Worm (Caenorhabditis elegans): ENCODE data around the gene Y37H2A.18.
A peak's percentile ranks its signal among the peaks of the same experiment; 100 is the strongest.

Gene Y37H2A.18

DNA sequence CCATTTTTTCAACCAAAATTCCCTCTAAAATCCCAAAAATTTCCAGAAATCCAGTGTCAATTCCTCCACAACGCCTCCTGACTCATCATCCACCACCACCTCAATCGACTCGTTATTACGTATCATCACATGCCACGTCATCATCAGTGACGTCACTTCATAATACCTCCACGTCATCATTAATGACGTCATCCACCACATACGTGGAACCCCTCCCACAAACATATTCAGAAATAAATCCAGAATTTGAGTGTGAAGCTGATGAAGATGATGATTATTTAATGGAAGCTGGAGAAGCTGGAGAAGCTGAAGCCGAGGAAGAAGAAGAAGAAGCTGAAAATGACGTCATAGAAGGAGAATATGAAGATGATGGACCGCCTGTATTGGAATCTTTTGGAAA is 39.1 kb downstream of the Y37H2A.18 start:
- TF ChIP-seq jun-1 (tag; optimal IDR thresholded peaks at IDR 0.05), result no peak
- TF ChIP-seq unc-39 (tag; optimal IDR thresholded peaks at IDR 0.05), result no peak
- TF ChIP-seq hif-1 (tag; optimal IDR thresholded peaks at IDR 0.05), result no peak
- TF ChIP-seq nhr-77 (tag; optimal IDR thresholded peaks at IDR 0.05), result no peak
- TF ChIP-seq dmd-6 (GFP tag; IDR thresholded peaks at IDR 0.05), result no peak
- TF ChIP-seq ceh-44 (GFP tag; IDR thresholded peaks at IDR 0.05), result no peak

DNA sequence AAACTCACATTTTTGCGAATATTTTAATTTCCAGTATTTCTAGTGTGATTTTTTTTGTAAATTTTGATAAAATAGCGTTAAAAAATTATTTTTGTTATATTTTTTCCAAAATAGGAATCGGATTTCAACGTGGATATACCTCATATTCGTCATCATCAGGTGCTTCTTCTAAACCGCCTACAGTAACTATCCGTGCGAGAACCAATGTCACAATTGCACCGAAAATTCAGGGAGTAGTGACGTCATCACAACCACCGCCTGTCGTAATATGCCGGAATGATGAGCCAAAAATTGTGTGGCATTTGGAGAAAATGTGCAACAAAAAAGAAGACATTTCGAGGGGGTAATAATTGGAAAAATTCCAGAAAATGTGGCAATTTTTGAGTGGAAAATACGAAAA is 41.9 kb downstream of the Y37H2A.18 start:
- TF ChIP-seq aha-1 (tag) (peak; percentile 20), zag-1 (tag; optimal IDR thresholded peaks at IDR 0.05) (no peak)

DNA sequence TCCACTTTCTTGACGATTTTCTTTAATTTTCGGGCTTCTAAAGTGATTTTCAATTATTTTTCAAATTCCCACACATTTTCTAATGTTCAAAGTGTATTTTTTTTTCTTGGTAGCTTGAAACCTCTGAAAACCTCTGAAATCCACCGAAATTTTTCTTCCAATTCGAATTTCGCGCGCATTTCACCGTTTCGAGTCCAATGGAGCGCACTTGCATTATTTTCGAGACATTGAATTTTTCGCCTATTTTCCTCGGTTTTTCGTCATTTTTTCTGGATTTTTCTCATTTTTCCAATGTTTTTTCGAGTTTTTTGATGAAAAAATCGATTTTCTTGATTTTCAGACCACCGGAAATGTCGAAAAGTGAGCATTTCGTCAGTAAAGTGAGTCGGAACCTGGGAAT is 46.3 kb downstream of the Y37H2A.18 start, which contains the start of gene slr-2:
Gene slr-2 (plus strand): TSS at position 341 of the 400 bp plus-strand sequence.
- peak; percentile 51; the same call in 1 of the 2 replicates for TF ChIP-seq hmg-1.1 (GFP tag; IDR thresholded peaks at IDR 0.05)
- no peak for TF ChIP-seq madf-5 (GFP tag; IDR thresholded peaks at IDR 0.05)
- TF ChIP-seq dve-1 (tag; optimal IDR thresholded peaks at IDR 0.05; ENCODE audit: insufficient read depth), result no peak
- no peak for TF ChIP-seq F44E2.7 (GFP tag; IDR thresholded peaks at IDR 0.05)
- no peak for TF ChIP-seq spr-3 (GFP tag; optimal IDR thresholded peaks at IDR 0.05)
- TF ChIP-seq set-16 (GFP tag; IDR thresholded peaks at IDR 0.05), result no peak
- no peak for TF ChIP-seq zip-11 (GFP tag; IDR thresholded peaks at IDR 0.05)
- no peak for TF ChIP-seq T26A8.4 (GFP tag; IDR thresholded peaks at IDR 0.05)
- peak; percentile 95 for TF ChIP-seq dpl-1 (GFP tag; optimal IDR thresholded peaks at IDR 0.05)
- TF ChIP-seq mdt-29 (GFP tag; IDR thresholded peaks at IDR 0.05), result no peak
- no peak for TF ChIP-seq ceh-20 (GFP tag; IDR thresholded peaks at IDR 0.05)
- TF ChIP-seq mep-1 (tag; optimal IDR thresholded peaks at IDR 0.05), result peak; percentile 45
- TF ChIP-seq hlh-30 (tag; optimal IDR thresholded peaks at IDR 0.05; ENCODE audit: insufficient read depth), result peak; percentile 33
- peak in 1 of 2 experiments; percentile 1 for TF ChIP-seq unc-62 (GFP tag; optimal IDR thresholded peaks at IDR 0.05 in 1 of 2)
- TF ChIP-seq unc-62 (tag; optimal IDR thresholded peaks at IDR 0.05), result no peak
- TF ChIP-seq R02D3.7 (tag; optimal IDR thresholded peaks at IDR 0.05), result no peak
- no peak for TF ChIP-seq dmd-9 (GFP tag; IDR thresholded peaks at IDR 0.05)
- TF ChIP-seq gei-8 (GFP tag; optimal IDR thresholded peaks at IDR 0.05), result no peak
- TF ChIP-seq mdl-1 (tag; optimal IDR thresholded peaks at IDR 0.05), result no peak
- TF ChIP-seq aha-1 (tag), result no peak
- no peak for TF ChIP-seq nhr-48 (tag; optimal IDR thresholded peaks at IDR 0.05)
- TF ChIP-seq skn-1 (tag; optimal IDR thresholded peaks at IDR 0.05), result no peak
- TF ChIP-seq nhr-28 (tag; optimal IDR thresholded peaks at IDR 0.05), result peak; percentile 44
- TF ChIP-seq zip-2 (tag; optimal IDR thresholded peaks at IDR 0.05), result no peak
- TF ChIP-seq ceh-28 (tag; optimal IDR thresholded peaks at IDR 0.05), result no peak
- no peak for TF ChIP-seq hlh-11 (tag; optimal IDR thresholded peaks at IDR 0.05)
- no peak for TF ChIP-seq hif-1 (tag; optimal IDR thresholded peaks at IDR 0.05)
- TF ChIP-seq tra-1 (GFP tag; IDR thresholded peaks at IDR 0.05), result no peak
- TF ChIP-seq nhr-111 (GFP tag; optimal IDR thresholded peaks at IDR 0.05), result no peak
- TF ChIP-seq egl-43 (GFP tag; IDR thresholded peaks at IDR 0.05), result no peak
- no peak for TF ChIP-seq mxl-2 (GFP tag; conservative IDR thresholded peaks at IDR 0.05)
- no peak for TF ChIP-seq cey-2 (tag; optimal IDR thresholded peaks at IDR 0.05; ENCODE audit: borderline replicate concordance, insufficient read depth)
- TF ChIP-seq ceh-82 (tag; optimal IDR thresholded peaks at IDR 0.05), result no peak
- no peak for TF ChIP-seq F37D6.2 (tag; optimal IDR thresholded peaks at IDR 0.05)
- TF ChIP-seq madf-9 (GFP tag; conservative IDR thresholded peaks at IDR 0.05), result no peak
- TF ChIP-seq zag-1 (tag; optimal IDR thresholded peaks at IDR 0.05), result no peak
- TF ChIP-seq lin-38 (GFP tag; IDR thresholded peaks at IDR 0.05), result peak; percentile 96
- TF ChIP-seq Y105C5A.15 (GFP tag; IDR thresholded peaks at IDR 0.05), result no peak
- TF ChIP-seq snpc-4 (tag; optimal IDR thresholded peaks at IDR 0.05), result no peak
- TF ChIP-seq lsy-2 (tag; optimal IDR thresholded peaks at IDR 0.05), result peak in 1 of 2 experiments; percentile 53
